Worm (Caenorhabditis elegans) whole organism, early embryonic: ENCODE results near the gene C04E6.4.

Source experiments
- B0310.2 ChIP-seq: sonication (generic microtip); optimal IDR thresholded peaks from 2 replicates; lab custom pipeline; 2016; ENCODE audit warnings: mild to moderate bottlenecking, missing genetic modification characterization, missing compliant biosample characterization
- F13C5.2 ChIP-seq: sonication (generic microtip); optimal IDR thresholded peaks from 2 replicates; lab custom pipeline; 2017; ENCODE audit warnings: mild to moderate bottlenecking, missing genetic modification characterization, inconsistent platforms, missing compliant biosample characterization
- aly-1 ChIP-seq: sonication (generic microtip); optimal IDR thresholded peaks from 2 replicates; lab custom pipeline; 2016; ENCODE audit warnings: missing genetic modification characterization, missing compliant biosample characterization
- ama-1 ChIP-seq: fragments of 150-350 bp; optimal IDR thresholded peaks from 2 replicates; lab custom pipeline; 2014
- ceh-13 ChIP-seq: fragments of 200-800 bp; sonication (Bioruptor generic); optimal IDR thresholded peaks from 2 replicates; lab custom pipeline; 2018; ENCODE audit warnings: mild to moderate bottlenecking, missing genetic modification characterization, missing compliant biosample characterization
- ceh-36 ChIP-seq: sonication (generic microtip); optimal IDR thresholded peaks from 2 replicates; lab custom pipeline; 2016; ENCODE audit warnings: missing genetic modification characterization, inconsistent platforms, missing compliant biosample characterization
- ets-7 ChIP-seq: sonication (generic microtip); optimal IDR thresholded peaks from 2 replicates; lab custom pipeline; 2016; ENCODE audit warnings: missing genotype, missing genetic modification characterization, missing compliant biosample characterization
- flt-1 ChIP-seq: fragments of 200-800 bp; sonication (Bioruptor generic); IDR thresholded peaks from 2 replicates; pipeline ENCODE4 v1.3.6; 2022; ENCODE audit warnings: missing genetic modification characterization, missing compliant biosample characterization
- hmbx-1 ChIP-seq: sonication (generic microtip); optimal IDR thresholded peaks from 2 replicates; lab custom pipeline; 2016; ENCODE audit warnings: mild to moderate bottlenecking, missing genetic modification characterization, missing compliant biosample characterization
- hmg-4 ChIP-seq: fragments of 200-800 bp; sonication (Bioruptor generic); optimal IDR thresholded peaks from 2 replicates; lab custom pipeline; 2018; ENCODE audit warnings: mild to moderate bottlenecking, missing genetic modification characterization, missing compliant biosample characterization
- hnd-1 ChIP-seq: sonication (generic microtip); optimal IDR thresholded peaks from 2 replicates; lab custom pipeline; 2016; ENCODE audit warnings: missing genetic modification characterization, missing compliant biosample characterization
- pes-1 ChIP-seq: fragments of 200-800 bp; sonication (Bioruptor generic); IDR thresholded peaks from 2 replicates; pipeline ENCODE4 v1.3.6; 2022; ENCODE audit warnings: missing genetic modification reagents, missing genetic modification characterization, missing compliant biosample characterization
- scrt-1 ChIP-seq: fragments of 200-800 bp; sonication (Bioruptor generic); IDR thresholded peaks from 2 replicates; pipeline ENCODE4 v1.3.6; 2022; ENCODE audit warnings: missing genetic modification characterization, missing compliant biosample characterization
- sea-1 ChIP-seq: fragments of 200-800 bp; sonication (Bioruptor generic); conservative IDR thresholded peaks from 2 replicates; pipeline ENCODE4 v1.3.6; 2022; ENCODE audit warnings: missing genetic modification characterization, missing compliant biosample characterization
- tbx-11 ChIP-seq: fragments of 200-800 bp; sonication (Bioruptor generic); IDR thresholded peaks from 2 replicates; pipeline ENCODE4 v1.3.6; 2022; ENCODE audit warnings: missing genetic modification characterization, missing compliant biosample characterization
- tbx-37 ChIP-seq: fragments of 200-800 bp; sonication (Bioruptor generic); conservative IDR thresholded peaks from 2 replicates; pipeline ENCODE4 v1.3.6; 2022; ENCODE audit warnings: missing genetic modification reagents, missing genetic modification characterization, missing compliant biosample characterization
- tra-4 ChIP-seq: sonication (generic microtip); optimal IDR thresholded peaks from 2 replicates; lab custom pipeline; 2017; ENCODE audit warnings: missing genetic modification characterization, missing compliant biosample characterization

C04E6.4 gene

ce11 chrV:5901833-5902232, 5.4 kb upstream of the C04E6.4 start, which contains the start of gene C04E6.5:
C04E6.5 (plus strand) TSS chrV:5902133.
- TF ChIP-seq pes-1 (GFP tag; lab: Robert Waterston, UW) (no peak), tbx-11 (GFP tag; lab: Robert Waterston, UW) (no peak), ceh-36 (no peak), F13C5.2 (no peak), tra-4 (tag; lab: Kevin White, UChicago) (no peak)

- no peak for TF ChIP-seq scrt-1 (GFP tag; lab: Robert Waterston, UW)
- no peak for TF ChIP-seq tbx-11 (GFP tag; lab: Robert Waterston, UW)
- TF ChIP-seq sea-1 (GFP tag; lab: Robert Waterston, UW) = no peak
- TF ChIP-seq tra-4 (tag; lab: Kevin White, UChicago) = no peak
- TF ChIP-seq pes-1 (GFP tag; lab: Robert Waterston, UW) = no peak
- TF ChIP-seq ceh-36 = no peak
- no peak for TF ChIP-seq hmbx-1
- no peak for TF ChIP-seq hnd-1 (tag; lab: Kevin White, UChicago)
- no peak for TF ChIP-seq ama-1 (lab: Kevin White, UChicago)
- TF ChIP-seq ets-7 (tag; lab: Kevin White, UChicago) = no peak
- TF ChIP-seq aly-1 (tag; lab: Kevin White, UChicago) = no peak
- no peak for TF ChIP-seq F13C5.2
- no peak for TF ChIP-seq B0310.2 (tag; lab: Kevin White, UChicago)
- no peak for TF ChIP-seq flt-1 (GFP tag; lab: Robert Waterston, UW)
- no peak for TF ChIP-seq hmg-4 (GFP tag; lab: Kevin White, UChicago)
- no peak for TF ChIP-seq tbx-37
- no peak for TF ChIP-seq ceh-13 (GFP tag; lab: Kevin White, UChicago)
These were observed 938 bp upstream of the C04E6.4 start, which contains the start of gene srd-15 for ce11 chrV:5906252-5906651. srd-15 (minus strand) TSS chrV:5906352.

- TF ChIP-seq ceh-13 (GFP tag; lab: Kevin White, UChicago) = no peak
- TF ChIP-seq B0310.2 (tag; lab: Kevin White, UChicago) = no peak
- no peak for TF ChIP-seq flt-1 (GFP tag; lab: Robert Waterston, UW)
- TF ChIP-seq hmg-4 (GFP tag; lab: Kevin White, UChicago) = no peak
- TF ChIP-seq sea-1 (GFP tag; lab: Robert Waterston, UW) = no peak
- no peak for TF ChIP-seq hnd-1 (tag; lab: Kevin White, UChicago)
- TF ChIP-seq ceh-36 = no peak
- no peak for TF ChIP-seq tra-4 (tag; lab: Kevin White, UChicago)
- TF ChIP-seq ama-1 (lab: Kevin White, UChicago) = no peak
- no peak for TF ChIP-seq tbx-37
- no peak for TF ChIP-seq scrt-1 (GFP tag; lab: Robert Waterston, UW)
- no peak for TF ChIP-seq ets-7 (tag; lab: Kevin White, UChicago)
- no peak for TF ChIP-seq aly-1 (tag; lab: Kevin White, UChicago)
- TF ChIP-seq F13C5.2 = no peak
- no peak for TF ChIP-seq pes-1 (GFP tag; lab: Robert Waterston, UW)
- TF ChIP-seq tbx-11 (GFP tag; lab: Robert Waterston, UW) = no peak
- no peak for TF ChIP-seq hmbx-1
These were observed 5.2 kb downstream of the C04E6.4 start, which contains the start of gene C04E6.13 for ce11 chrV:5912426-5912825. C04E6.13 (plus strand) TSS chrV:5912726.

- TF ChIP-seq ama-1 (lab: Kevin White, UChicago) (no peak), F13C5.2 (no peak), ceh-36 (no peak), tbx-11 (GFP tag; lab: Robert Waterston, UW) (no peak), ceh-13 (GFP tag; lab: Kevin White, UChicago) (no peak), hmbx-1 (no peak), pes-1 (GFP tag; lab: Robert Waterston, UW) (no peak), hmg-4 (GFP tag; lab: Kevin White, UChicago) (no peak), flt-1 (GFP tag; lab: Robert Waterston, UW) (no peak), tbx-37 (no peak), tra-4 (tag; lab: Kevin White, UChicago) (no peak)
These were observed 9.7 kb downstream of the C04E6.4 start for ce11 chrV:5916862-5917261.

- peak; percentile 50; the same call in 1 of the 2 replicates for TF ChIP-seq flt-1 (GFP tag; lab: Robert Waterston, UW)
- peak; percentile 88 for TF ChIP-seq tbx-37
- no peak for TF ChIP-seq hmbx-1
- no peak for TF ChIP-seq tra-4 (tag; lab: Kevin White, UChicago)
These were observed 10.5 kb downstream of the C04E6.4 start, which contains the start of gene lrpr-1 for ce11 chrV:5917707-5918106. lrpr-1 (minus strand) TSS chrV:5917891.

ce11 chrV:5919887-5920286, 12.7 kb downstream of the C04E6.4 start, which contains the start of gene C04E6.12:
C04E6.12 (minus strand) TSS chrV:5919987.
- no peak for TF ChIP-seq ama-1 (lab: Kevin White, UChicago)
- TF ChIP-seq pes-1 (GFP tag; lab: Robert Waterston, UW) = no peak
- no peak for TF ChIP-seq tbx-11 (GFP tag; lab: Robert Waterston, UW)
- no peak for TF ChIP-seq ets-7 (tag; lab: Kevin White, UChicago)
- TF ChIP-seq hmbx-1 = no peak
- TF ChIP-seq tbx-37 = no peak
- TF ChIP-seq flt-1 (GFP tag; lab: Robert Waterston, UW) = no peak

- TF ChIP-seq hmg-4 (GFP tag; lab: Kevin White, UChicago) (no peak), tbx-11 (GFP tag; lab: Robert Waterston, UW) (no peak), scrt-1 (GFP tag; lab: Robert Waterston, UW) (no peak), ceh-13 (GFP tag; lab: Kevin White, UChicago) (no peak), ama-1 (lab: Kevin White, UChicago) (no peak)
These were observed 14.6 kb downstream of the C04E6.4 start for ce11 chrV:5921761-5922160.

- TF ChIP-seq hmg-4 (GFP tag; lab: Kevin White, UChicago) (no peak), F13C5.2 (no peak), pes-1 (GFP tag; lab: Robert Waterston, UW) (no peak), B0310.2 (tag; lab: Kevin White, UChicago) (no peak), ceh-13 (GFP tag; lab: Kevin White, UChicago) (no peak), sea-1 (GFP tag; lab: Robert Waterston, UW) (no peak)
These were observed 15.0 kb downstream of the C04E6.4 start, which contains the start of gene srsx-18 for ce11 chrV:5922236-5922635. srsx-18 (plus strand) TSS chrV:5922536.
